Worm (Caenorhabditis elegans): Measurements from ENCODE around the gene spig-5.

DNA sequence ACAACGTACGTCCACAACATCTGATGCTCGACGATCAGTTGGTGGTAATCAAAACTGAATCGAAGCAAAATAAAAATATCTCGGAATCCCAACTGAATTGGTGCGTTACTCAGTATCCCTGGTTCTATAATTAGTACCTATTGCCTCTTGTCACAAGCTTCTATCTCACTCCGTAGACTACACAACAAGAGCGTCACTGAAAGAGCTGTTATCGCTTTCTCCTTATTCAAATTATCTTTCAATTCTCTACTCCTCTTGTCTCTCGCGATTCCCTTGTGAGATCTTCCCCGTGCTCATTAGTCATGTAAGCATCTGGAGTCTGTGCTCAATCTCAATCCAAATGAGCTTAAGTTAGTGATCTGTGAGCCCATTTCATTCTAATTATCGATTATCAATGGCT is 28.4 kb downstream of the spig-5 start, which contains the start of gene srm-6:
- TF ChIP-seq hmg-4 (GFP tag; optimal IDR thresholded peaks at IDR 0.05) (no peak), tbx-37 (GFP tag; conservative IDR thresholded peaks at IDR 0.05) (no peak), ceh-36 (tag; optimal IDR thresholded peaks at IDR 0.05) (no peak), ama-1 (optimal IDR thresholded peaks at IDR 0.05) (no peak)
